Worm (Caenorhabditis elegans) whole organism, L4/young adult: ENCODE results near the gene set-30.
A peak's percentile ranks its signal among the peaks of the same experiment; 100 is the strongest.

Source experiments
- W03F9.2 ChIP-seq: fragments of 150-350 bp; optimal IDR thresholded peaks from 2 replicates; lab custom pipeline; 2014; ENCODE audit warnings: missing biosample characterization, missing genetic modification characterization
- dao-5 ChIP-seq: sonication (generic microtip); optimal IDR thresholded peaks from 2 replicates; lab custom pipeline; 2016; ENCODE audit warnings: missing genotype, missing genetic modification characterization, moderate library complexity, missing compliant biosample characterization
- him-1 ChIP-seq: sonication (generic microtip); optimal IDR thresholded peaks from 2 replicates; lab custom pipeline; 2016; ENCODE audit warnings: missing genotype, missing genetic modification reagents, missing genetic modification characterization, missing compliant biosample characterization

set-30 gene

DNA sequence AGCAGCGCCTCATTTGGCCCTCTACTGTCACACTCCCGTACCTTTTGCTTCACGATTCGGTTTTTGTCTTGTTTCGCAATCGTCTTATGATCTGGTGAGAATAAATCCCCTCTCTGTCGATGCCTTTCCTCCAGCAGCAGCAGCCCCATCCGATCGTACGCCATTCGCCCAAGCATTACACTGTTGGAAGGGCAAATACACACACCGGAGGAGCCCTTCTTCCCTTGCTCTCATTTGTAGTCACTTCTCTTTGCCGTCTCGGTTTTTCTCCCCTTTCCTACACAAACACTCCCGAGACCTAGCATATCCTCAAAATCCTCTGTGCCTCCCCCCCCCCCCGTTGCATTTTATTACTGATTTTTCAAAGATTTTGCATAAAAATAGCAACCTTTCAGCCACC is at the start of gene set-30:
Gene set-30 (plus strand): TSS at position 396 of the 400 bp plus-strand sequence.
- no peak for TF ChIP-seq him-1 (tag; lab: Kevin White, UChicago)
- TF ChIP-seq dao-5 (tag; lab: Kevin White, UChicago), result no peak
- TF ChIP-seq W03F9.2 (tag; lab: Kevin White, UChicago), result no peak

DNA sequence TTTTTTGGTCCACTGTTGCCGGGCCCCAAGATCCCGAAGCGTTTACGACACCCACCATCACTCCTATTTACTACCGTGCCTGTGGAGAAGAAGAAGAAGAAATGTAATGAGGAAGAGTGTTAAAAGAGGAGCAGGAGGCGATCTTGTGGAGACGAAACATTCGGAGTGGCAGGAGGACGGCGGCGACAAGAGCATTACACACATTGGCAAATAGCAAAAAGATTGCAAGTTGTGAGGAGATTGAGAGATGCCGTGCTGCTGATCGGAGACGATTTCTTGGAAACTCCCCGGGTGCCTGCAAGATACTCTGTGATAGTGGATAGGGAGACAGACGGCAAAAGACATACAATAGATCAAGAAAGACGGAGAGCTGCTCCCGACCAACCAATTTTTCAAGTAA is 41.8 kb upstream of the set-30 start, which contains the start of gene M03F4.4:
Gene M03F4.4 (minus strand): TSS at position 160 of the 400 bp plus-strand sequence.
- TF ChIP-seq W03F9.2 (tag; lab: Kevin White, UChicago), result no peak
- no peak for TF ChIP-seq dao-5 (tag; lab: Kevin White, UChicago)
- TF ChIP-seq him-1 (tag; lab: Kevin White, UChicago), result no peak

DNA sequence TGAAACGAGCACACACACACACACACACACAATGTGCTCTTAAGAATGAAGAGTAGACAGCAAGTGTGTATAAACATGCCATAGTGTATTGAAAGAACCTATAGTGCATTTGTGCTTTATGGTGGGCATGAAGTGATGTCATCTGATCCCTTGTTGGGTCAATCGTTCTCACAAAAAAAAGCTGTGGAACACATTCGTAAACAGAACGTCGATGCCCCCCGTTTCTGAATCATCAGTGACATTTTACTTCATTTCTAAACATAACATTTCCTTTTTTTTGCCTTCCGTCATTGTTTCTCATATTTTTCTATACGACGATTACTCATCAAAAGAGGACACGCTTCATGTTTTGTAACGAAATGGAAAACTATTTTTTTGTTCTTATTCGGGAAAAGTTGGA is 40.1 kb upstream of the set-30 start:
- TF ChIP-seq him-1 (tag; lab: Kevin White, UChicago) (no peak), dao-5 (tag; lab: Kevin White, UChicago) (no peak), W03F9.2 (tag; lab: Kevin White, UChicago) (no peak)

DNA sequence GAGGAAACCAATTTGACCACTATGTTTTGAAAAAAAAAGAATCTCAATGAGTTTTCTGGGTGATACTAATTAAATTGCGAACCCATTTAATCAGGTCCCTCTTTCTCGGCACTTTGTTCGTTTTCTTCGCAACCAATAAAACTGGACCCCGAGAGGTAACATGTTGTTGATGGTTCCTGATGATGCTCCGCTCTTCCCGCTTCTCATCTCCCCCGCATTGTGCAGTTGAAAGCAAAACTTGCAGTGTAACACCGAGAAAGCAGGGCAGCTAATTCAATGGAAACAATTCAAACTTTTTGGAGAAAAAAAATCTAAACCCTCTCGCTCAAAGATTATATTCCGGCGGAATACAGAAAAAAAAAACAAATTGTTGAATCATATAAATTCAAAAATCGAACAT is 39.6 kb upstream of the set-30 start:
- no peak for TF ChIP-seq him-1 (tag; lab: Kevin White, UChicago)
- no peak for TF ChIP-seq W03F9.2 (tag; lab: Kevin White, UChicago)
- TF ChIP-seq dao-5 (tag; lab: Kevin White, UChicago), result no peak

DNA sequence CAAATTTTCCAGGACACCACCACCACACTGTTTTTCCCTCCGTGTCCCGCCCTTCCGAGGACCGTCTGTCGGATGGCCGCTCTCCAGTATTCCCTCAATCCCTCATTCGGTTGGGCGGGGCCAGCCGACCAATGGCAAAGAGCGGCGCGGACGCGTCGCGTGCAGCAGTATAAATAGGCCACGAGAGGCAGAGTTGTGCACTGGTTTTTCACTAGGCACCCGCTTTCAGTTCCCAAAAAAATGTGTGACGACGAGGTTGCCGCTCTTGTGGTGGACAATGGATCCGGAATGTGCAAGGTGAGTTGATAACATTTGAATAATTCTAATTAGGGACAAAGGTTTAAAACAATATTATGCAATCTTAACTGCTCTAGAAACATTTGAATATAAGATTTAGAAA is 38.6 kb upstream of the set-30 start, which contains the start of gene act-4:
Gene act-4 (plus strand): TSS at position 200 of the 400 bp plus-strand sequence.
- no peak for TF ChIP-seq W03F9.2 (tag; lab: Kevin White, UChicago)
- TF ChIP-seq him-1 (tag; lab: Kevin White, UChicago), result peak; percentile 4
- TF ChIP-seq dao-5 (tag; lab: Kevin White, UChicago), result no peak

DNA sequence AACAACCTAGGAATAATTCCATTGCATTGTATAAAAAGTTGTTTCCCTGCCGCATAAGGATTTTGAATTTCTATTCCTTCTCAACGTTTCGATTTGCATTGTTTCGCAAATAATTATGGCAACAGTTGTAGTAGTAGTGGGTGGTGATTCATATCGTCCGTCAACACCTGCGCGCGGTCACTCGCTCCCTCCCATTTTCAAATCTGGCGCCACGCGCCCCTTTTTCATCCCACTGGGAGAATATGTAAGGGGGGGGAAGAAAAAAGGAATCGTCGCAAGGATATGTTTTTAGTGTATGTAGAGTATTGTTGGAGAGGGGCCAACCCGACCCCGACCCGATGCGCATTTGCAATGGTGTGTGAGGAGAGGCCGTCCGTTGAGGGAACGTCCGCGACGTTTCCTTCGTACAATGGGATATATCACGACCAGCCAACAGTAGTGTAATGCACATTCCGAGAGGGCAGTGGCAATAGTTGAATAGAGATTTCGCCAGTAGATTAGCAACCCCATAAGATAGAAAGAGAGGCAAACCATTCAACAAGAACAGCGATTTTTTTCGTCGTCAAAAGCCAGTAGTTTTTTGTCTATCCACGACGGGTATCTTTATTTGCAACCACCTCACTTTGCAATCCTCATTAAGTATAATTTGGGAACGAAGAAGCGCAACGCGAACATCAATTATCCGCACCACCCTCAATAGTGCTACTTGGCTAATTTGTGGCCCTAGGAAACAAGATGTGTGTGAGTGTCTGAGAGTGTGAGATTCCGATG is 38.0 kb upstream of the set-30 start:
- no peak for TF ChIP-seq W03F9.2 (tag; lab: Kevin White, UChicago)
- TF ChIP-seq dao-5 (tag; lab: Kevin White, UChicago), result no peak
- TF ChIP-seq him-1 (tag; lab: Kevin White, UChicago), result no peak

DNA sequence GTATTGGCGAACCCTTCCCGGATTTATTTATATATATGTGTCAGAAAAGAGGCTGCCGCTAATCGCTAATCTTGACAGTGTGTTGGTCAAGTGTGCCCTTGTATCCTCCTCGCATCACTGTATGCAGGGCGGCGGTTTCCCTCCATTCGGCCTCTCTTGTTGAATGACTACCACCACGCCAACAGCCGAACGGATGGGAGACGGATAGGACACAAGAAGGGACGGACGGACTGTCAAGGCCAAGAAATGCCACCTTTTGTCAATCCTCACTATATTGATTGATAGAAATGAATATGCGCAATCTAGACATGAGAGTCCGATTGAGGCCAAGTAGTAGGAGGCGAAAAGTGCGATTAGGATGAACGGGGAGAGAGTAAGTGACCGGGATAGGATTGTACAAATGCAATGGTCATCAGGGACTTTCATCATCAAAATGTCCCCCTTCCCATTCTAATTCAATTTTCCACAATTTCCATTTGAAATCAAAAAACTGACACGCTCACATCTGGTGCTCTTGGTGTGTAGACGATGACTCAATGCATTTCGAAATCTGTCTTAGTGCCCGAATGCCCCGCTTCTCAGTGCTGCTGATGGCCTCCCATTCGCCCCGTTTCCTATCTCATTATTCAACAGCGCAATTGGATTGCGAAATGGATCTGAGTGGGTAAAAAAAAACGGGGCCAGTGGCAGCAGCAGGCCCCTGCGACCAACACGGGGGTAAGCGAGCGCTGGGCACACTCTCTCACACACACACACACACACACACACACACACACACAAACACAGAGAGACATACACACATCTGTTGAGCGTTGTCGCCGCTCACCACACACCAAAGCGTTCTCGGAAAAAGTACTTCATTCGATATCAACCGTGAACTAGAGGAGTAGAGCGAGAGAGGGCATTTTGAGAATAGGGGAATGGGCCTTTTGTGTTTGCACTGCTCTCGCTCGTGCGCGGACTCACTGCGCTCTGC is 37.1 kb upstream of the set-30 start:
- TF ChIP-seq W03F9.2 (tag; lab: Kevin White, UChicago) (no peak), him-1 (tag; lab: Kevin White, UChicago) (peak; percentile 87), dao-5 (tag; lab: Kevin White, UChicago) (no peak)

DNA sequence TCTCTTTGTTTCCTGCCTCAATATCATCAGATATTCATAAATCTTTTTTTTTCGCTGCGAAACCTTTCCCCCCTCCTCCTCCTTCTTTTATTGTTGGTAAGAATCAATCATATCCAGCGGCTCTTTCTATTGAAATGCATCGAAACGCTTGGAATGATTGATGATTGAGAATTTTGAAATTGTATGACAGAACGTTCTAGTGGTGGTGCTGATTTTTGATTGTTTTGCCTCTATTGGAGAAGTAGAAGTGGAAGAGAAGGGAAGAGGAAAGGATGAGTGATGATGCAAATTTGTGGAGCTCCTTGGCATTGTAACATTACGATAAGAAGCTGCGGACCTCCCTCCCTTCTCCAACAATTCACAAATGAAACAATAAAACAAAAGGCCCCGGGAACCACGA is 33.5 kb upstream of the set-30 start:
- TF ChIP-seq W03F9.2 (tag; lab: Kevin White, UChicago), result no peak
- TF ChIP-seq him-1 (tag; lab: Kevin White, UChicago), result no peak
- TF ChIP-seq dao-5 (tag; lab: Kevin White, UChicago), result no peak

DNA sequence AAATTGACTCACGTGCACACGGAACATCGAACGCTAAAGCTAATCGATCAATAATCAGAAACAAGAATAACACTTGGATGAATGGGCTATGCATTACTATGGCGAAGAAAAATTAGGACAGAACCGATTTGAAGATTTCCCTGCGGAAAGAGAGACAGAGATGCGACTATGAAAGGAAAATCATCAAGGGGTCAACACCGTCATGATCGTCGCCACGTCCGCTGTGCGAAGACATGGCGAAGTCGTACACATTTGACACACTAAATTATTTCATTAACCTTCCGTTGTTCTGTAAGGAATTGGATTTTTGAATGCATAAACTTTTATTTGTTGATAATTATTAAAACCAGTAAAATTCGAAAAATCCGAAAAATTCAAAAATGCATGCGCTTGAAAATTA is 29.8 kb upstream of the set-30 start, which contains the start of gene M03F4.6:
Gene M03F4.6 (minus strand): TSS at position 101 of the 400 bp plus-strand sequence.
- no peak for TF ChIP-seq W03F9.2 (tag; lab: Kevin White, UChicago)
- TF ChIP-seq dao-5 (tag; lab: Kevin White, UChicago), result no peak
- TF ChIP-seq him-1 (tag; lab: Kevin White, UChicago), result no peak

DNA sequence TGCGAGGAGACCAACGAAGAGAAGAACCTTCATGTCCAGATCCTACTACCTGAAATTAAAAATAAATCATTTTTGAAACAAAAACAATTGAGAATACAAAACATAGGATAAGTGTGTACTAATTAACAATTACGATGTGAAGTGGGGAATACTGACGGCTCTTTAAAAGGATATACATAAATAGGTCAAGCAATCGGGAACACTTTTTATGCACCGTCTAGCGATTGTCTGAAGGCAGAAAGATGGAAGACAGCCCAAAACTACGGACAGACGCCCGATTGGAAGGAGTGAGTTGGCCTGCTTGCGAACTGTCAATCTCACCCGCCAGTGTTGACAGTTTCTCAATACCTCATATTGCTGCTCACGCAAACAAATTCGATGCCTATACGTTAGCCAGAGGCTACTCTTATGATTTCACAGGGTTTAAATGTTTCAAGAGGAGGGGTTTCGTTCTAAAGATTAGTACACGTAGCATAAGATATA is 28.2 kb upstream of the set-30 start, which contains the start of gene calu-1:
Gene calu-1 (minus strand): TSS at position 51 of the 483 bp plus-strand sequence.
- TF ChIP-seq W03F9.2 (tag; lab: Kevin White, UChicago), result no peak
- TF ChIP-seq him-1 (tag; lab: Kevin White, UChicago), result no peak
- TF ChIP-seq dao-5 (tag; lab: Kevin White, UChicago), result no peak

DNA sequence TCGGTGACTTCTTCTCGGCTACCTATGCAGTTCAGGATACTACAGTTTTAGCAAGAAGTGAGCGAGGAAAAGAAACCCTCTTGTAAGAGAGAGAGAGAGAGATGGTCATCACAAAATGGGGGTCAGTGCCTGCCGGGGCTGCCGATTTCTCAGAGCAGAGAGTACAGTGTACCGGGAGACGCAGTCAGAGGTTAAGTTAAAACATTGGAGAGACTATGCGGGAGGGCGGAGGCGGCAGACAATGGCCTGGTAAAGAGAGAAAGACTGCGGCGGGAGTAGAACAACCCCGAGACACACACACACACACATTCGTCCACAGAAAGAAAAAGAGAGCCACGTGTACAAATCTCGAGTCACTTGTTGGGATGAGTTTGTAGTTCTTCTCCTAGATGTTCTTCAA is 27.6 kb upstream of the set-30 start:
- no peak for TF ChIP-seq W03F9.2 (tag; lab: Kevin White, UChicago)
- TF ChIP-seq dao-5 (tag; lab: Kevin White, UChicago), result no peak
- no peak for TF ChIP-seq him-1 (tag; lab: Kevin White, UChicago)

DNA sequence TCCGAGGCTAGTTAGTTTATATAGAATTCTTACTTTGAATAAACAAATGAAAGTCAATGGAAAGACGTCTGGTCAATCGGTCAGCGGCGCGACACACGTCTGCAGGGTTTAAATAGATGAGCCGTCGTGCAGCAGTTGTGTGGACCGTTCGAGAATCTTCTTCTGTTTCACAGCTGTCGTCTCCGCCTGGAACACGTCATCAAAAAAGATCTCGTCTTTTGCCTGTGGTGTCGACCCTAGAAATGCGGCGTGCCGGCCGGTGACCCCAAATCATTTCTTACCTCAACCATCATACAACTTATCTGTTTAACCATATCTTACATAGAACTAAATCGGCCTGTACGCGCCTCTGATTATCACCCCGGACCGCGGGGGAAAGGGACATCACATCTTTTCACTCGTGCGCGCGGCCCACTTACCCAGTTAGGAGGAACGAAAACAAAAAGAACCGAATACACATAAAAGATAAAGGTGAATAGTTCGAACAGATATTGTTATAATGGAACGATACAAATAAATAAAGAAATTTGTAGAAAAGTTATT is 27.0 kb upstream of the set-30 start:
- TF ChIP-seq dao-5 (tag; lab: Kevin White, UChicago), result no peak
- no peak for TF ChIP-seq W03F9.2 (tag; lab: Kevin White, UChicago)
- no peak for TF ChIP-seq him-1 (tag; lab: Kevin White, UChicago)
